Fruit fly (Drosophila melanogaster): ENCODE measurements around the gene CG3106.

Gene CG3106

dm6 chrX:9687623-9688022, 24.9 kb upstream of the CG3106 start (continued):
- TF ChIP-seq CG3995 (GFP tag; optimal IDR thresholded peaks at IDR 0.05) (peak; percentile 38), amos (GFP tag; IDR thresholded peaks at IDR 0.05; ENCODE audit: partially characterized antibody) (no peak), CG31441 (GFP tag; IDR thresholded peaks at IDR 0.05) (peak; percentile 99), lbe (GFP tag; optimal IDR thresholded peaks at IDR 0.05) (peak; percentile 78), onecut (GFP tag; IDR thresholded peaks at IDR 0.05) (peak; percentile 92), scrt (GFP tag; optimal IDR thresholded peaks at IDR 0.05) (peak; percentile 92), Sox100B (GFP tag; optimal IDR thresholded peaks at IDR 0.05) (peak; percentile 96), Neu2 (GFP tag; optimal IDR thresholded peaks at IDR 0.05; ENCODE audit: borderline replicate concordance) (peak; percentile 30), Dip3 (GFP tag; optimal IDR thresholded peaks at IDR 0.05) (peak; percentile 85)

dm6 chrX:9686546-9687219, 24.0 kb upstream of the CG3106 start, which contains the start of gene nej:
Gene nej, minus strand, starts transcription at chrX:9687066.
- TF ChIP-seq HLHmδ (GFP tag; optimal IDR thresholded peaks at IDR 0.05), result peak; percentile 49
- TF ChIP-seq Fer1 (GFP tag; optimal IDR thresholded peaks at IDR 0.05), result no peak
- peak; percentile 67 for TF ChIP-seq D (optimal IDR thresholded peaks at IDR 0.05)
- TF ChIP-seq D (GFP tag; optimal IDR thresholded peaks at IDR 0.05), result peak; percentile 5
- no peak for TF ChIP-seq disco-r (GFP tag; optimal IDR thresholded peaks at IDR 0.05)
- peak; percentile 17; the same call in 1 of the 2 replicates for TF ChIP-seq Rfx (GFP tag; IDR thresholded peaks at IDR 0.05)
- no peak for TF ChIP-seq Dip3 (GFP tag; optimal IDR thresholded peaks at IDR 0.05)
- no peak for TF ChIP-seq Oaz (GFP tag; IDR thresholded peaks at IDR 0.05)
- TF ChIP-seq sna (GFP tag; IDR thresholded peaks at IDR 0.05; ENCODE audit: partially characterized antibody), result no peak
- TF ChIP-seq Ptx1 (GFP tag; IDR thresholded peaks at IDR 0.05), result no peak
- no peak for TF ChIP-seq CG10147 (GFP tag; optimal IDR thresholded peaks at IDR 0.05)
- peak; percentile 44 for TF ChIP-seq kah (GFP tag; optimal IDR thresholded peaks at IDR 0.05)
- peak; percentile 71; the same call in 1 of the 3 replicates for TF ChIP-seq CG6175 (GFP tag; IDR thresholded peaks at IDR 0.05)
- peak; percentile 3 for TF ChIP-seq unpg (GFP tag; optimal IDR thresholded peaks at IDR 0.05)
- peak; percentile 21; the same call in 1 of the 3 replicates for TF ChIP-seq CG16813 (GFP tag; IDR thresholded peaks at IDR 0.05; ENCODE audit: partially characterized antibody)
- peak; percentile 87 for TF ChIP-seq YL-1 (GFP tag; optimal IDR thresholded peaks at IDR 0.05)
- peak; percentile 97 for TF ChIP-seq Sry-β (GFP tag; optimal IDR thresholded peaks at IDR 0.05)
- TF ChIP-seq mirr (GFP tag; optimal IDR thresholded peaks at IDR 0.05), result peak; percentile 51
- TF ChIP-seq CG10321 (GFP tag; IDR thresholded peaks at IDR 0.05), result peak; percentile 93
- no peak for TF ChIP-seq Drgx (GFP tag; IDR thresholded peaks at IDR 0.05)
- TF ChIP-seq E2f1 (GFP tag; IDR thresholded peaks at IDR 0.05), result peak; percentile 38; the same call in 1 of the 2 replicates
- TF ChIP-seq CG2199 (GFP tag; IDR thresholded peaks at IDR 0.05), result peak; percentile 8; the same call in 1 of the 3 replicates
- peak; percentile 90 for TF ChIP-seq CG17385 (GFP tag; optimal IDR thresholded peaks at IDR 0.05)
- TF ChIP-seq CG12155 (GFP tag; optimal IDR thresholded peaks at IDR 0.05), result peak; percentile 99
- TF ChIP-seq chinmo (GFP tag; IDR thresholded peaks at IDR 0.05; ENCODE audit: partially characterized antibody), result peak; percentile 94; the same call in 2 of the 4 replicates
- TF ChIP-seq Nf-YC (tag; optimal IDR thresholded peaks at IDR 0.05), result peak; percentile 65
- TF ChIP-seq CG3407 (GFP tag; optimal IDR thresholded peaks at IDR 0.05), result peak; percentile 34
- peak; percentile 33 for TF ChIP-seq CG5180 (GFP tag; optimal IDR thresholded peaks at IDR 0.05)
- peak; percentile 16 for TF ChIP-seq CG6813 (GFP tag; optimal IDR thresholded peaks at IDR 0.05)
- TF ChIP-seq CG11456 (GFP tag; IDR thresholded peaks at IDR 0.05), result no peak
- no peak for TF ChIP-seq Ets65A (GFP tag)
- peak; percentile 7 for TF ChIP-seq ewg (GFP tag; optimal IDR thresholded peaks at IDR 0.05)
- peak; percentile 42 for TF ChIP-seq fd64A (GFP tag; optimal IDR thresholded peaks at IDR 0.05)
- peak; percentile 21 for TF ChIP-seq Adf1 (GFP tag; IDR thresholded peaks at IDR 0.05)
- peak; percentile 68 for TF ChIP-seq MESR4 (GFP tag; optimal IDR thresholded peaks at IDR 0.05)
- peak; percentile 32 for TF ChIP-seq Deaf1 (tag; optimal IDR thresholded peaks at IDR 0.05)
- TF ChIP-seq CG11504 (tag; optimal IDR thresholded peaks at IDR 0.05), result peak; percentile 36
- TF ChIP-seq gt (GFP tag; IDR thresholded peaks at IDR 0.05), result no peak
- TF ChIP-seq sens (GFP tag), result peak; percentile 45
- no peak for TF ChIP-seq CG4617 (GFP tag; optimal IDR thresholded peaks at IDR 0.05; ENCODE audit: borderline replicate concordance)
